Fruit fly (Drosophila melanogaster) whole organism, pupa: ENCODE results near the gene por.

Experiments used
- CG10348 ChIP-seq: fragments of 200-800 bp; sonication (Bioruptor generic); IDR thresholded peaks from 2 replicates; pipeline ENCODE4 v1.3.6; 2022; ENCODE audit warnings: missing biosample characterization, missing genetic modification characterization
- CG12605 ChIP-seq: fragments of 200-800 bp; sonication (Bioruptor generic); IDR thresholded peaks from 2 replicates; pipeline ENCODE4 v1.3.6; 2022; ENCODE audit warnings: missing biosample characterization, missing genetic modification characterization
- CG13204 ChIP-seq: fragments of 200-800 bp; sonication (Bioruptor generic); optimal IDR thresholded peaks from 2 replicates; lab custom pipeline; 2018; ENCODE audit warnings: missing biosample characterization, mild to moderate bottlenecking, missing genetic modification characterization, moderate library complexity
- CG14655 ChIP-seq: fragments of 200-800 bp; sonication (Bioruptor generic); optimal IDR thresholded peaks from 3 replicates; lab custom pipeline; 2017; ENCODE audit warnings: mild to moderate bottlenecking, missing biosample characterization, missing genetic modification reagents, missing genetic modification characterization
- CG15710 ChIP-seq: fragments of 200-800 bp; sonication (Bioruptor generic); optimal IDR thresholded peaks from 2 replicates; lab custom pipeline; 2018; ENCODE audit warnings: missing biosample characterization, mild to moderate bottlenecking, missing genetic modification characterization, moderate library complexity
- CG17806 ChIP-seq: fragments of 200-800 bp; sonication (Bioruptor generic); optimal IDR thresholded peaks from 2 replicates; lab custom pipeline; 2018; ENCODE audit warnings: missing biosample characterization, mild to moderate bottlenecking, missing genetic modification characterization, moderate library complexity
- CG32121 ChIP-seq: fragments of 200-800 bp; sonication (Bioruptor generic); IDR thresholded peaks from 2 replicates; pipeline ENCODE4 v1.3.6; 2022; ENCODE audit warnings: missing biosample characterization, missing genetic modification characterization
- CG34367 ChIP-seq: fragments of 200-800 bp; sonication (Bioruptor generic); optimal IDR thresholded peaks from 2 replicates; lab custom pipeline; 2018; ENCODE audit warnings: missing biosample characterization, mild to moderate bottlenecking, missing genetic modification characterization
- CG4496 ChIP-seq: fragments of 200-800 bp; sonication (Bioruptor generic); IDR thresholded peaks from 3 replicates; pipeline ENCODE4 v1.3.6; 2022; ENCODE audit warnings: missing biosample characterization, missing genetic modification characterization
- CG8159 ChIP-seq: fragments of 200-800 bp; sonication (Bioruptor generic); optimal IDR thresholded peaks from 3 replicates; lab custom pipeline; 2018; ENCODE audit warnings: missing biosample characterization, mild to moderate bottlenecking, missing genetic modification characterization, moderate library complexity
- CG8301 ChIP-seq: fragments of 200-800 bp; sonication (Bioruptor generic); optimal IDR thresholded peaks from 2 replicates; lab custom pipeline; 2018; ENCODE audit warnings: missing biosample characterization, mild to moderate bottlenecking, missing genetic modification characterization
- CG9948 ChIP-seq: fragments of 200-800 bp; sonication (Bioruptor generic); optimal IDR thresholded peaks from 2 replicates; lab custom pipeline; 2018; ENCODE audit warnings: missing biosample characterization, mild to moderate bottlenecking, missing genetic modification characterization, moderate library complexity
- D1 ChIP-seq: fragments of 200-800 bp; sonication (Bioruptor generic); optimal IDR thresholded peaks from 2 replicates; lab custom pipeline; 2018; ENCODE audit warnings: missing biosample characterization, mild to moderate bottlenecking, missing genetic modification characterization, moderate library complexity
- EcR ChIP-seq: fragments of 200-800 bp; sonication (Bioruptor generic); optimal IDR thresholded peaks from 3 replicates; lab custom pipeline; 2019; ENCODE audit warnings: missing biosample characterization, missing genetic modification characterization, mild to moderate bottlenecking, moderate library complexity, missing genetic modification reagents
- Ets98B ChIP-seq: fragments of 200-800 bp; sonication (Bioruptor generic); IDR thresholded peaks from 2 replicates; pipeline ENCODE4 v1.3.6; 2022; ENCODE audit warnings: missing biosample characterization, missing genetic modification characterization
- Pif1A ChIP-seq: fragments of 200-800 bp; sonication (Bioruptor generic); optimal IDR thresholded peaks from 3 replicates; lab custom pipeline; 2016; ENCODE audit warnings: missing biosample characterization, missing genetic modification characterization
- Pif1B ChIP-seq: fragments of 200-800 bp; sonication (Bioruptor generic); optimal IDR thresholded peaks from 3 replicates; lab custom pipeline; 2016; ENCODE audit warnings: missing biosample characterization, missing genetic modification characterization
- Snoo ChIP-seq: fragments of 200-800 bp; sonication (Bioruptor generic); optimal IDR thresholded peaks from 3 replicates; lab custom pipeline; 2017; ENCODE audit warnings: missing biosample characterization, mild to moderate bottlenecking, missing genetic modification characterization, inconsistent platforms
- fd96Ca ChIP-seq: fragments of 200-800 bp; sonication (Bioruptor generic); IDR thresholded peaks from 3 replicates; pipeline ENCODE4 v1.3.6; 2022; ENCODE audit warnings: missing biosample characterization, missing genetic modification characterization
- gl ChIP-seq: fragments of 200-800 bp; sonication (Bioruptor generic); optimal IDR thresholded peaks from 2 replicates; lab custom pipeline; 2018; ENCODE audit warnings: missing biosample characterization, mild to moderate bottlenecking, missing genetic modification characterization
- rn ChIP-seq: fragments of 200-800 bp; sonication (Bioruptor generic); IDR thresholded peaks from 2 replicates; pipeline ENCODE4 v1.3.6; 2022; ENCODE audit warnings: missing biosample characterization, missing genetic modification characterization

The por gene

dm6 chrX:18406593-18407393, 27.1 kb upstream of the por start:
- TF ChIP-seq CG32121 (GFP tag; lab: Robert Waterston, UW) (0 out of 2 replicates have a peak, but pooled peaks have one; percentile 12), Ets98B (GFP tag; lab: Robert Waterston, UW) (peak; percentile 33; the same call in 1 of the 2 replicates), CG12605 (no peak), Pif1B (GFP tag; lab: Kevin White, UChicago) (no peak), D1 (tag; lab: Kevin White, UChicago) (no peak), rn (GFP tag; lab: Robert Waterston, UW) (no peak), CG14655 (GFP tag; lab: Kevin White, UChicago) (no peak), Snoo (tag; lab: Kevin White, UChicago) (no peak), CG15710 (tag; lab: Kevin White, UChicago) (no peak), CG17806 (tag; lab: Kevin White, UChicago) (no peak)

dm6 chrX:18405567-18406059, 26.0 kb upstream of the por start:
- TF ChIP-seq CG14655 (GFP tag; lab: Kevin White, UChicago) (peak; percentile 71), fd96Ca (GFP tag; lab: Robert Waterston, UW) (peak; percentile 62), CG15710 (tag; lab: Kevin White, UChicago) (no peak), Ets98B (GFP tag; lab: Robert Waterston, UW) (peak; percentile 40; the same call in 1 of the 2 replicates), CG17806 (tag; lab: Kevin White, UChicago) (no peak), CG9948 (tag; lab: Kevin White, UChicago) (peak; percentile 25), CG10348 (GFP tag; lab: Robert Waterston, UW) (peak; percentile 28; the same call in 1 of the 2 replicates), gl (tag; lab: Kevin White, UChicago) (no peak), Pif1B (GFP tag; lab: Kevin White, UChicago) (peak; percentile 32), CG13204 (GFP tag; lab: Kevin White, UChicago) (no peak), rn (GFP tag; lab: Robert Waterston, UW) (no peak), CG34367 (tag; lab: Kevin White, UChicago) (peak; percentile 20), CG32121 (GFP tag; lab: Robert Waterston, UW) (peak; percentile 67), EcR (GFP tag; lab: Kevin White, UChicago) (no peak), D1 (tag; lab: Kevin White, UChicago) (no peak), CG4496 (GFP tag; lab: Robert Waterston, UW) (peak; percentile 60; the same call in 2 of the 3 replicates), CG8159 (tag; lab: Kevin White, UChicago) (peak; percentile 38), Pif1A (GFP tag; lab: Kevin White, UChicago) (peak; percentile 28), CG8301 (tag; lab: Kevin White, UChicago) (peak; percentile 55), CG12605 (peak; percentile 42; the same call in 1 of the 2 replicates)
- TF ChIP-seq, all 21 proteins: peak for 13

dm6 chrX:18404632-18405238, 25.1 kb upstream of the por start:
- no peak for TF ChIP-seq D1 (tag; lab: Kevin White, UChicago)
- TF ChIP-seq gl (tag; lab: Kevin White, UChicago): peak; percentile 6
- peak; percentile 51 for TF ChIP-seq CG8301 (tag; lab: Kevin White, UChicago)
- no peak for TF ChIP-seq CG10348 (GFP tag; lab: Robert Waterston, UW)
- TF ChIP-seq CG8159 (tag; lab: Kevin White, UChicago): peak; percentile 15
- TF ChIP-seq CG14655 (GFP tag; lab: Kevin White, UChicago): peak; percentile 75
- no peak for TF ChIP-seq CG17806 (tag; lab: Kevin White, UChicago)
- TF ChIP-seq CG15710 (tag; lab: Kevin White, UChicago): peak; percentile 13
- TF ChIP-seq Pif1B (GFP tag; lab: Kevin White, UChicago): no peak
- no peak for TF ChIP-seq rn (GFP tag; lab: Robert Waterston, UW)
- TF ChIP-seq CG9948 (tag; lab: Kevin White, UChicago): peak; percentile 44
- TF ChIP-seq CG4496 (GFP tag; lab: Robert Waterston, UW): peak; percentile 36; the same call in 1 of the 3 replicates
- TF ChIP-seq EcR (GFP tag; lab: Kevin White, UChicago): peak; percentile 35
- TF ChIP-seq fd96Ca (GFP tag; lab: Robert Waterston, UW): no peak; the same call in 2 of the 3 replicates
- TF ChIP-seq CG12605: peak; percentile 61
- TF ChIP-seq CG32121 (GFP tag; lab: Robert Waterston, UW): 0 out of 2 replicates have a peak, but pooled peaks have one; percentile 8

- no peak for TF ChIP-seq CG13204 (GFP tag; lab: Kevin White, UChicago)
- TF ChIP-seq EcR (GFP tag; lab: Kevin White, UChicago): peak; percentile 59
- TF ChIP-seq CG17806 (tag; lab: Kevin White, UChicago): no peak
- 0 out of 2 replicates have a peak, but pooled peaks have one; percentile 31 for TF ChIP-seq Ets98B (GFP tag; lab: Robert Waterston, UW)
Measured at dm6 chrX:18404150-18404631, 24.5 kb upstream of the por start.

- no peak for TF ChIP-seq CG8159 (tag; lab: Kevin White, UChicago)
- no peak for TF ChIP-seq CG8301 (tag; lab: Kevin White, UChicago)
- no peak for TF ChIP-seq Snoo (tag; lab: Kevin White, UChicago)
- TF ChIP-seq CG4496 (GFP tag; lab: Robert Waterston, UW): no peak
- no peak for TF ChIP-seq EcR (GFP tag; lab: Kevin White, UChicago)
- TF ChIP-seq CG9948 (tag; lab: Kevin White, UChicago): no peak
- no peak for TF ChIP-seq CG34367 (tag; lab: Kevin White, UChicago)
- no peak for TF ChIP-seq CG15710 (tag; lab: Kevin White, UChicago)
- TF ChIP-seq gl (tag; lab: Kevin White, UChicago): no peak
- no peak for TF ChIP-seq CG14655 (GFP tag; lab: Kevin White, UChicago)
- no peak for TF ChIP-seq CG17806 (tag; lab: Kevin White, UChicago)
- no peak for TF ChIP-seq Pif1B (GFP tag; lab: Kevin White, UChicago)
- no peak for TF ChIP-seq CG32121 (GFP tag; lab: Robert Waterston, UW)
- no peak for TF ChIP-seq CG10348 (GFP tag; lab: Robert Waterston, UW)
- no peak for TF ChIP-seq CG12605
- TF ChIP-seq fd96Ca (GFP tag; lab: Robert Waterston, UW): no peak
- no peak for TF ChIP-seq rn (GFP tag; lab: Robert Waterston, UW)
Measured at dm6 chrX:18402564-18402963, 22.9 kb upstream of the por start.
